Worm (Caenorhabditis elegans): ENCODE data around the gene B0035.18.

B0035.18 gene

DNA sequence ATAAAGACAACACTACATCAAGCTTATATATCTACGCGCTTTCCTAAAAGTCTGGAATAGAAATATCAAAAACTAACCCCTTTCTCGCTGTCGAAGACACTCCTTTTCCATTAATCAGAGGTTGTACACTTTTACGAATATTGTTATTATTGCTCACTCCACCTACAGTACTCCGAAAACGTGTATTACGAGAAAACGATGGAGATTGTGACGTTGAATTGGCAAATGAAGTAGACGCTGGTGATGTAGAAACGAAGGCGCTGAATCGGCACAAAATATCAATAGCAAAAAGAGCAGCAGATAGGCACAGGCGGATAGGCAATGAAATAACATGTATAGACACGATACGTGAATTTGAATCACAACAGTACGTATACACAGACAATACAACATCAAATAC, 24.2 kb downstream of the B0035.18 start:
- TF ChIP-seq fkh-10 (GFP tag; optimal IDR thresholded peaks at IDR 0.05) (no peak), alr-1 (tag; optimal IDR thresholded peaks at IDR 0.05; ENCODE audit: borderline replicate concordance) (peak; percentile 94), lsy-2 (tag; optimal IDR thresholded peaks at IDR 0.05) (no peak)

DNA sequence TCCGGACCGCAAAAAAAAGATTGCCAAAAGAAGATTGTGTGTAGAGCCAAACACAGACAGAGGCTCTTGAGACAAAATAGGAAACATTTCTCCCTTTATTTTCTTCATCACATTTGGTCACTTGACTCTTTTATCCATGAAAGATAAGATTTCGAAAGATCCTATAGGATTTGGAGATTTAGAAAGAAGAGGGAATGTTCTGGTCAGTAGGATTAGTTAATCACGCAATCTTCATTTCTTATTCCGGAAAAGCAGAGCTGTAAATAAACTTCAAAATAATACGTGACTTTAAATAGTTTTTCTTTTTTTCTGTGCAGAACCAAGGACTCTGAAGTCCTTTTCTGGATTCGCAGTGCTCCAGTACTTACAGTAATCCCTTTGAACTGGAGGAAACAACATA, 27.2 kb downstream of the B0035.18 start:
- TF ChIP-seq dsc-1 (tag; optimal IDR thresholded peaks at IDR 0.05) (peak; percentile 63), unc-30 (tag; optimal IDR thresholded peaks at IDR 0.05) (no peak), nhr-77 (tag; optimal IDR thresholded peaks at IDR 0.05) (no peak), fkh-8 (tag; optimal IDR thresholded peaks at IDR 0.05) (peak; percentile 57), nhr-237 (tag; optimal IDR thresholded peaks at IDR 0.05) (no peak), nhr-47 (tag; optimal IDR thresholded peaks at IDR 0.05) (peak; percentile 11), nhr-76 (tag; optimal IDR thresholded peaks at IDR 0.05) (no peak), mef-2 (tag; optimal IDR thresholded peaks at IDR 0.05) (peak; percentile 6), hlh-17 (GFP tag; optimal IDR thresholded peaks at IDR 0.05; ENCODE audit: borderline replicate concordance) (no peak), efl-3 (GFP tag; optimal IDR thresholded peaks at IDR 0.05) (no peak)

DNA sequence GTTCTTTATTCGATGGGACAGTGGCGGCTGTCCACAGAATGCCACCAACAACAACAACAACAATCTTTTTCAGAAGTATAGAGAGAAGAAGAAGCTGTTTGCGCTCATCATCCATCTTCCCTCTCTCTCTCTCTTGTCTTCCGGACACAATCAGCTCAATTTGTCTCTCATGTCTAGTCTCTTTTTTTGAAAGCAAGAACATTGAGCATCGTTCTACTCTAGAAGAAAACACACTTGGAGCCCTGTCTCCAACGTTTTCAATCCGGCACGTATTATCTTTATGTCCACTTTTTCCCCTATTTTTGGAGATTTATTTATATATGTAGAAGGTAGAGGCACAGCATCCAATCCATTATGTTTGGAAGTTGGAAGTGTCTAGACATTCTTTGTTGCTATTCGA, 28.7 kb downstream of the B0035.18 start:
- no peak for TF ChIP-seq lin-15B (tag; optimal IDR thresholded peaks at IDR 0.05)
- TF ChIP-seq nhr-84 (tag; optimal IDR thresholded peaks at IDR 0.05): no peak
- TF ChIP-seq mdl-1 (tag; optimal IDR thresholded peaks at IDR 0.05): no peak
- peak; percentile 34 for TF ChIP-seq lin-14 (GFP tag; optimal IDR thresholded peaks at IDR 0.05)
- TF ChIP-seq swsn-7 (tag; optimal IDR thresholded peaks at IDR 0.05): no peak
- no peak for TF ChIP-seq lir-3 (tag; optimal IDR thresholded peaks at IDR 0.05; ENCODE audit: poor library complexity)

DNA sequence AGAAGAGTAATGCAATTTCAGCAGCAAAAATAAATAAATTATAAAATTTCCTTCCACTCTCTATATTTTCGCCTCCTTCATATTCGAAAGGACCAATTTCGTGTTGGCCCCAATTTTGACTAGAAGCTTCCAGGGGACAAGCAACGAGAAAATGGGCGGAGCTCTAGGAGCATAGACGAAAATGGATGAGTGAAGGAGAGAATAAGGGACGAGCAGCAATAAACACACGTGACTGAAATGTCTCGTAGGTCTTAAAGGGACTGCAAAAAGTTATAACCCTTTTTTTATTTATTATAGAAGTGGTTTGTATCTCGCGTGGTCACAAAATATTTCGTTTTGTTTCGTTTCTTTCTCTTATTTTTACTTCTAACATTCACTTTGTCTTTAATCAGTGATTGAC, 29.6 kb downstream of the B0035.18 start:
- TF ChIP-seq nhr-12 (tag; optimal IDR thresholded peaks at IDR 0.05): no peak
- TF ChIP-seq ceh-82 (tag; optimal IDR thresholded peaks at IDR 0.05): peak in 1 of 3 experiments; percentile 1
- no peak for TF ChIP-seq mab-9 (GFP tag; IDR thresholded peaks at IDR 0.05)
- TF ChIP-seq mef-2 (tag; optimal IDR thresholded peaks at IDR 0.05): peak; percentile 7
- no peak for TF ChIP-seq F16B12.6 (tag; optimal IDR thresholded peaks at IDR 0.05)
- TF ChIP-seq fkh-10 (GFP tag; optimal IDR thresholded peaks at IDR 0.05): no peak
- TF ChIP-seq lin-14 (GFP tag; optimal IDR thresholded peaks at IDR 0.05): peak; percentile 62
- no peak for TF ChIP-seq nhr-11 (tag; optimal IDR thresholded peaks at IDR 0.05)
- TF ChIP-seq dsc-1 (tag; optimal IDR thresholded peaks at IDR 0.05): peak; percentile 55
- TF ChIP-seq lsy-2 (tag; optimal IDR thresholded peaks at IDR 0.05): peak; percentile 0 to 28
- no peak for TF ChIP-seq blmp-1 (tag; optimal IDR thresholded peaks at IDR 0.05)
- no peak for TF ChIP-seq egl-27 (tag; optimal IDR thresholded peaks at IDR 0.05)
- TF ChIP-seq snu-23 (GFP tag; optimal IDR thresholded peaks at IDR 0.05): no peak
- TF ChIP-seq nhr-71 (tag; optimal IDR thresholded peaks at IDR 0.05): peak; percentile 37
- no peak for TF ChIP-seq nhr-77 (tag; optimal IDR thresholded peaks at IDR 0.05)
- TF ChIP-seq ces-1 (GFP tag; optimal IDR thresholded peaks at IDR 0.05): no peak
- TF ChIP-seq unc-86 (tag; optimal IDR thresholded peaks at IDR 0.05): peak; percentile 7
- peak; percentile 53 for TF ChIP-seq nhr-47 (tag; optimal IDR thresholded peaks at IDR 0.05)
- TF ChIP-seq hlh-17 (GFP tag; optimal IDR thresholded peaks at IDR 0.05; ENCODE audit: borderline replicate concordance): no peak

DNA sequence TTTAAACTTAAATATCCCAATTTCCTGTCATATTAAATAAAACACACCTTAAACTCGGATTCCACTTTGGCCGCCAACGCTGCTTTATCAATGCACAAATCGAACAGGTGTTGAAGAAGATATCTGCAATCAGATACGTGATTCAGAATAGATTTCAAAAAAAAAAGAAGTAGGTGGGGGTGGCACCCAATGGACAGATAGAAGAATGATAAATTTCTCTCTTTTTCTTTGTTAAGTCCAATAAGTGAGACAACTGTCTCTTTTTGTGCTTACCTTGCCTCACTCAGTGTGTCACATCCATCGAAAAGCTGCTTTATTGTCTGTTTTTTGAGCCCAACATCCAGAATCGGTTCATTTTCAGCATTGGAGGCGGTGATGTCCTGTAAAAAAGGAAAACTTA, 30.7 kb downstream of the B0035.18 start:
- TF ChIP-seq nhr-19 (GFP tag; conservative IDR thresholded peaks at IDR 0.05) (peak; percentile 55), mep-1 (tag; optimal IDR thresholded peaks at IDR 0.05) (no peak), rnt-1 (tag; optimal IDR thresholded peaks at IDR 0.05) (peak; percentile 75), ceh-90 (tag; optimal IDR thresholded peaks at IDR 0.05) (no peak), unc-98 (GFP tag; IDR thresholded peaks at IDR 0.05) (peak; percentile 38; the same call in 1 of the 2 replicates), lin-39 (tag; optimal IDR thresholded peaks at IDR 0.05) (peak; percentile 66), pqm-1 (tag; optimal IDR thresholded peaks at IDR 0.05) (no peak), lsy-2 (tag; optimal IDR thresholded peaks at IDR 0.05) (peak; percentile 31 to 45), blmp-1 (tag; optimal IDR thresholded peaks at IDR 0.05) (no peak), pag-3 (tag; optimal IDR thresholded peaks at IDR 0.05; ENCODE audit: borderline replicate concordance, insufficient read depth) (peak; percentile 64), lin-15B (tag; optimal IDR thresholded peaks at IDR 0.05) (no peak), nhr-71 (tag; optimal IDR thresholded peaks at IDR 0.05) (peak; percentile 85), snu-23 (GFP tag; optimal IDR thresholded peaks at IDR 0.05) (peak; percentile 47), ces-1 (GFP tag; optimal IDR thresholded peaks at IDR 0.05) (no peak), lin-14 (GFP tag; optimal IDR thresholded peaks at IDR 0.05) (peak; percentile 93), sox-4 (tag; optimal IDR thresholded peaks at IDR 0.05) (no peak), nhr-20 (tag; optimal IDR thresholded peaks at IDR 0.05) (peak; percentile 41), hpl-2 (GFP tag; optimal IDR thresholded peaks at IDR 0.05) (no peak), elt-3 (tag; optimal IDR thresholded peaks at IDR 0.05) (no peak), elt-2 (tag; optimal IDR thresholded peaks at IDR 0.05) (no peak), swsn-7 (tag; optimal IDR thresholded peaks at IDR 0.05) (peak; percentile 24)
